Worm (Caenorhabditis elegans): ENCODE measurements around the gene ceh-74.

ceh-74 gene

ce11 chrV:14197651-14198050, 19.8 kb downstream of the ceh-74 start (continued):
- TF ChIP-seq chd-7 (tag; optimal IDR thresholded peaks at IDR 0.05) (peak; percentile 78), pbrm-1 (GFP tag; IDR thresholded peaks at IDR 0.05) (no peak), lin-40 (tag; optimal IDR thresholded peaks at IDR 0.05) (peak; percentile 31), B0261.1 (tag; optimal IDR thresholded peaks at IDR 0.05) (no peak), F57A8.1 (GFP tag; optimal IDR thresholded peaks at IDR 0.05) (no peak), F39B2.1 (GFP tag; IDR thresholded peaks at IDR 0.05) (no peak), hlh-26 (GFP tag; conservative IDR thresholded peaks at IDR 0.05) (no peak), let-526 (GFP tag; IDR thresholded peaks at IDR 0.05) (no peak), F22D6.2 (tag; optimal IDR thresholded peaks at IDR 0.05) (no peak), egl-44 (GFP tag; IDR thresholded peaks at IDR 0.05) (no peak), B0035.1 (tag; optimal IDR thresholded peaks at IDR 0.05) (no peak), madf-8 (GFP tag; conservative IDR thresholded peaks at IDR 0.05) (no peak), tbx-9 (tag; optimal IDR thresholded peaks at IDR 0.05; ENCODE audit: borderline replicate concordance) (no peak), zim-3 (tag; optimal IDR thresholded peaks at IDR 0.05) (peak; percentile 19), F10E7.11 (tag; optimal IDR thresholded peaks at IDR 0.05) (no peak), ccch-3 (GFP tag; optimal IDR thresholded peaks at IDR 0.05) (no peak), hlh-12 (tag; optimal IDR thresholded peaks at IDR 0.05) (no peak), lir-1 (GFP tag; conservative IDR thresholded peaks at IDR 0.05) (no peak), F52B5.7 (tag; optimal IDR thresholded peaks at IDR 0.05) (peak; percentile 44), rec-8 (tag; optimal IDR thresholded peaks at IDR 0.05) (no peak), T07F8.4 (tag; optimal IDR thresholded peaks at IDR 0.05) (no peak), cebp-2 (GFP tag; IDR thresholded peaks at IDR 0.05) (0 out of 2 replicates have a peak, but pooled peaks have one; percentile 16), rcor-1 (GFP tag; IDR thresholded peaks at IDR 0.05) (no peak), ama-1 (optimal IDR thresholded peaks at IDR 0.05) (no peak), ama-1 (GFP tag; optimal IDR thresholded peaks at IDR 0.05) (no peak), fkh-3 (tag; optimal IDR thresholded peaks at IDR 0.05) (no peak), ztf-6 (GFP tag; IDR thresholded peaks at IDR 0.05) (no peak), pha-4 (tag; optimal IDR thresholded peaks at IDR 0.05) (no peak), Y53F4B.3 (GFP tag; IDR thresholded peaks at IDR 0.05) (no peak), madf-10 (tag; optimal IDR thresholded peaks at IDR 0.05) (no peak), F33H1.4 (GFP tag; IDR thresholded peaks at IDR 0.05) (no peak), lin-54 (GFP tag; optimal IDR thresholded peaks at IDR 0.05) (no peak), ceh-40 (GFP tag; IDR thresholded peaks at IDR 0.05) (no peak), mxl-1 (tag; optimal IDR thresholded peaks at IDR 0.05) (no peak), nfyb-1 (GFP tag; IDR thresholded peaks at IDR 0.05) (peak; percentile 83; the same call in 1 of the 2 replicates), Y53G8AR.9 (GFP tag; conservative IDR thresholded peaks at IDR 0.05) (peak; percentile 60; the same call in 1 of the 2 replicates), hsf-1 (GFP tag; IDR thresholded peaks at IDR 0.05) (no peak), repo-1 (tag; optimal IDR thresholded peaks at IDR 0.05) (peak; percentile 63), mel-28 (tag; optimal IDR thresholded peaks at IDR 0.05; ENCODE audit: borderline replicate concordance) (no peak), ceh-100 (GFP tag; IDR thresholded peaks at IDR 0.05) (no peak), akir-1 (GFP tag; optimal IDR thresholded peaks at IDR 0.05) (no peak), sdz-38 (tag; optimal IDR thresholded peaks at IDR 0.05) (no peak), hrde-1 (tag; optimal IDR thresholded peaks at IDR 0.05; ENCODE audit: borderline replicate concordance) (no peak), C17E4.6 (GFP tag; IDR thresholded peaks at IDR 0.05) (no peak), sptf-2 (GFP tag; optimal IDR thresholded peaks at IDR 0.05) (no peak), K11D2.4 (GFP tag; IDR thresholded peaks at IDR 0.05) (no peak), let-607 (tag; optimal IDR thresholded peaks at IDR 0.05) (no peak), F37B4.10 (GFP tag; IDR thresholded peaks at IDR 0.05) (no peak), D2030.7 (GFP tag; IDR thresholded peaks at IDR 0.05) (no peak), die-1 (tag; optimal IDR thresholded peaks at IDR 0.05) (no peak)
